Fruit fly (Drosophila melanogaster) whole organism, embryonic: ENCODE measurements around the gene CG46434.
A peak's percentile ranks its signal among the peaks of the same experiment; 100 is the strongest.

ENCODE experiments used
- fd96Cb ChIP-seq: fragments of 200-800 bp; sonication (Bioruptor generic); optimal IDR thresholded peaks from 2 replicates; lab custom pipeline; 2018; ENCODE audit warnings: missing biosample characterization, mild to moderate bottlenecking, missing genetic modification characterization, moderate library complexity
- fru ChIP-seq: fragments of >200 bp; optimal IDR thresholded peaks from 2 replicates; lab custom pipeline; 2017
- ttk ChIP-seq: fragments of 200-800 bp; sonication (Bioruptor generic); IDR thresholded peaks from 2 replicates; pipeline ENCODE4 v2.1.2; 2022; ENCODE audit warnings: missing biosample characterization, missing genetic modification characterization
- zen ChIP-seq: fragments of 200-800 bp; sonication (Bioruptor generic); optimal IDR thresholded peaks from 3 replicates; lab custom pipeline; 2018; ENCODE audit warnings: missing biosample characterization, mild to moderate bottlenecking, missing genetic modification characterization, moderate library complexity
- zfh1 ChIP-seq: fragments of 200-800 bp; sonication (Bioruptor generic); IDR thresholded peaks from 3 replicates; pipeline ENCODE4 v1.3.6; 2022; ENCODE audit warnings: missing biosample characterization, missing genetic modification characterization

DNA sequence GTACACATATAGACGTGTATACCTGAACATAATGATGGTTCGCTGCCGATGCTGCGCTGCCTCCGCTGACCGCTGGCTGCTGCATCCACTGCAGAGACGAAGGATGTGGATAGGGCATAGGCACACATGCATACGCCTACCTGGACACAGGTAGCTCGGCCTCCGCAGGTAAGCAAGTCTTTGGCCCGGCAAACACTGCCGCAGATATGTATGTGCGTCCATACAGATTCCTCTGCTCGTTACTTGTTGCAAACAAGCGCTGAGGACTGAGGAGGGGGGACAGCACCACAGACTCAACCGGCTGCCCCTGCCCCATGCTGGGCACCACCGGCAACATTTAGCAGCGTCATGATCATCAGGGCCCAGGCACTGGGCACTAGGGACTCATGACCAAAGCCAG, 12.7 kb upstream of the CG46434 start:
- TF ChIP-seq zfh1 (no peak), fd96Cb (no peak), fru (lab: Kevin White, UChicago) (no peak), zen (tag; lab: Kevin White, UChicago) (peak; percentile 46), ttk (GFP tag; lab: Robert Waterston, UW) (no peak)
